Fruit fly (Drosophila melanogaster): ENCODE measurements around the gene CG13101.
A peak's percentile ranks its signal among the peaks of the same experiment; 100 is the strongest.

Gene CG13101

DNA sequence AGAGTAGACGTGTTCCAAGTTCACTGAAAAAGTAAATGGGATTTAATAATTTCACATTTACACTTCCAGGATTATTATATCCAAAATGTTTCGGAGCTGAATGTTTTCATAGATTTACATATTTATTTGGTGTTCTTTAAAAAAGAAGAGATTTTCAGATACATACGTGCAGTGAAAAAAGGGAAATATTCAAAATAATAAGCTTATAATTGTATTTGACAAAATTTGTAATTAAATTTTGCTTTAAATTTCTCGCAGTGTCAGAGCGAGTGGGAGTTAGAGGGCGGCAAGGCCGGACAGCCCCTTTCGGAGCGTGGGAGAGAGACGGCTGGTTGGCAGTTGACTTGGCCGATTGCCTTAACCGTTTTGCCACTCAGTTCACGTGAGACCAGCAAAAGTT, 47.7 kb downstream of the CG13101 start, which contains the start of gene Tsp29Fb (continued):
- TF ChIP-seq Dad (GFP tag; optimal IDR thresholded peaks at IDR 0.05) (peak; percentile 20), croc (GFP tag; conservative IDR thresholded peaks at IDR 0.05) (peak; percentile 35; the same call in 1 of the 3 replicates), CG14860 (GFP tag; IDR thresholded peaks at IDR 0.05; ENCODE audit: partially characterized antibody) (no peak), Atf3 (GFP tag; optimal IDR thresholded peaks at IDR 0.05) (no peak), Doc2 (GFP tag; IDR thresholded peaks at IDR 0.05) (no peak), CG6654 (GFP tag; optimal IDR thresholded peaks at IDR 0.05) (peak; percentile 19), CG12155 (GFP tag; optimal IDR thresholded peaks at IDR 0.05) (peak; percentile 66), CG32767 (GFP tag; IDR thresholded peaks at IDR 0.05) (peak; percentile 19; the same call in 1 of the 2 replicates), her (GFP tag; optimal IDR thresholded peaks at IDR 0.05) (peak; percentile 39), CG30431 (GFP tag; optimal IDR thresholded peaks at IDR 0.05) (peak; percentile 5), CG11085 (GFP tag; IDR thresholded peaks at IDR 0.05) (0 out of 2 replicates have a peak, but pooled peaks have one; percentile 21), CG11560 (tag; IDR thresholded peaks at IDR 0.05) (no peak; the same call in 2 of the 3 replicates), Dek (tag; optimal IDR thresholded peaks at IDR 0.05) (peak; percentile 86), dmrt11E (tag; optimal IDR thresholded peaks at IDR 0.05) (no peak), sqz (GFP tag; optimal IDR thresholded peaks at IDR 0.05) (no peak), Dip3 (GFP tag; optimal IDR thresholded peaks at IDR 0.05) (peak; percentile 65), CG10147 (GFP tag; optimal IDR thresholded peaks at IDR 0.05) (peak; percentile 71), CG6175 (GFP tag; IDR thresholded peaks at IDR 0.05) (no peak), gem (tag; optimal IDR thresholded peaks at IDR 0.05) (peak; percentile 88), CG15269 (tag; optimal IDR thresholded peaks at IDR 0.05) (peak; percentile 88), CG17612 (GFP tag; IDR thresholded peaks at IDR 0.05) (no peak), bowl (GFP tag; IDR thresholded peaks at IDR 0.05) (no peak), az2 (GFP tag; optimal IDR thresholded peaks at IDR 0.05) (peak; percentile 21), CG13894 (tag; optimal IDR thresholded peaks at IDR 0.05) (no peak), D (optimal IDR thresholded peaks at IDR 0.05) (no peak), D (GFP tag; optimal IDR thresholded peaks at IDR 0.05) (peak; percentile 56), Hr3 (GFP tag; optimal IDR thresholded peaks at IDR 0.05) (peak; percentile 61), jing (GFP tag; optimal IDR thresholded peaks at IDR 0.05) (peak; percentile 34), Fer1 (GFP tag; optimal IDR thresholded peaks at IDR 0.05) (peak; percentile 91), cas (GFP tag; IDR thresholded peaks at IDR 0.05) (0 out of 2 replicates have a peak, but pooled peaks have one; percentile 34), Drgx (GFP tag; IDR thresholded peaks at IDR 0.05) (no peak), HLH3B (GFP tag; IDR thresholded peaks at IDR 0.05) (peak; percentile 66; the same call in 1 of the 2 replicates), CG12071 (GFP tag; optimal IDR thresholded peaks at IDR 0.05) (peak; percentile 56), HmgD (GFP tag; optimal IDR thresholded peaks at IDR 0.05) (no peak), CG10209 (GFP tag; optimal IDR thresholded peaks at IDR 0.05) (peak; percentile 83), rib (GFP tag; IDR thresholded peaks at IDR 0.05) (no peak), CG2120 (GFP tag; optimal IDR thresholded peaks at IDR 0.05) (peak; percentile 91), seq (GFP tag; IDR thresholded peaks at IDR 0.05) (peak; percentile 54; the same call in 1 of the 2 replicates), CHES-1-like (GFP tag; optimal IDR thresholded peaks at IDR 0.05) (peak; percentile 54), Xrp1 (GFP tag; IDR thresholded peaks at IDR 0.05) (peak; percentile 53; the same call in 1 of the 2 replicates), CG7786 (GFP tag; optimal IDR thresholded peaks at IDR 0.05) (peak; percentile 71), cg (GFP tag; optimal IDR thresholded peaks at IDR 0.05) (no peak), CG5180 (GFP tag; optimal IDR thresholded peaks at IDR 0.05) (peak; percentile 60)
